Worm (Caenorhabditis elegans): ENCODE data around the gene mdt-10.

mdt-10 gene

ce11 chrII:7879266-7879718 lies 24.4 kb upstream of the mdt-10 start, which contains the start of the genes vha-4 and T01H3.5:
TSS of gene vha-4 (minus strand) at chrII:7879316.
TSS of gene T01H3.5 (plus strand) at chrII:7879616.
- TF ChIP-seq ets-7 (tag; optimal IDR thresholded peaks at IDR 0.05) (no peak), hmbx-1 (tag; optimal IDR thresholded peaks at IDR 0.05) (no peak)

ce11 chrII:7877744-7878468 lies 23.1 kb upstream of the mdt-10 start, which contains the start of gene T01H3.2:
TSS of gene T01H3.2 (minus strand) at chrII:7877994.
- no peak for TF ChIP-seq ets-7 (tag; optimal IDR thresholded peaks at IDR 0.05)

DNA sequence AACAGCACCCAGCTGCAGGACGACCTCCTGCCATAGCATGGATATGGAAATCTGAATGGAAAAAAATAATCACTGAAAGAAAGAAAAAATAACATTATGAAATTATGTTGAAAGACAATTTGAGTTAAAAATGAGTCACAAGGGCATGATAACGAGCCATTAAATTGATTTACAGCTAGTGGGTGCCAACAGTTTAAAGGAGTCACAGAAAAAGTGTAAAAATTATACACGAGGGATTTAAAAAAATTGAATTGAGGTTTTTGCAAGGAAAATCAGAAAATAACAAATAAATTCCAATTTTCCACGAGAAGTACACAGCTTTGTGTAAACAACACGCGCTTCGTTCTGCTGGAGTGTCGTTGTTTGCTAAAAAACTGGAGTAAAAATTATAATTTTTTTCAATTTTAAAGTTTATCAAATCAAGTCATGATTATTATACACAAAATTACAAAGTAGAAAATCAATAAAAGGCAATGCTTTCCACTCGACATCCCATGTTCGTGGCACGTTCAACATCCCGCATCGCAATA lies 19.1 kb upstream of the mdt-10 start, which contains the start of gene T01H3.3:
T01H3.3 (minus strand) TSS at position 51 of the 530 bp plus-strand sequence.
- TF ChIP-seq ceh-13 (GFP tag; optimal IDR thresholded peaks at IDR 0.05) (no peak), tbx-11 (GFP tag; IDR thresholded peaks at IDR 0.05) (no peak), sea-1 (GFP tag; conservative IDR thresholded peaks at IDR 0.05) (no peak), scrt-1 (GFP tag; IDR thresholded peaks at IDR 0.05) (no peak), pes-1 (GFP tag; IDR thresholded peaks at IDR 0.05) (no peak), flt-1 (GFP tag; IDR thresholded peaks at IDR 0.05) (no peak), aly-1 (tag; optimal IDR thresholded peaks at IDR 0.05) (no peak), ets-7 (tag; optimal IDR thresholded peaks at IDR 0.05) (no peak), tbx-37 (GFP tag; conservative IDR thresholded peaks at IDR 0.05) (no peak), B0310.2 (tag; optimal IDR thresholded peaks at IDR 0.05) (no peak), tra-4 (tag; optimal IDR thresholded peaks at IDR 0.05) (no peak), hnd-1 (tag; optimal IDR thresholded peaks at IDR 0.05) (no peak), F13C5.2 (tag; optimal IDR thresholded peaks at IDR 0.05) (no peak), hmg-4 (GFP tag; optimal IDR thresholded peaks at IDR 0.05) (no peak)

DNA sequence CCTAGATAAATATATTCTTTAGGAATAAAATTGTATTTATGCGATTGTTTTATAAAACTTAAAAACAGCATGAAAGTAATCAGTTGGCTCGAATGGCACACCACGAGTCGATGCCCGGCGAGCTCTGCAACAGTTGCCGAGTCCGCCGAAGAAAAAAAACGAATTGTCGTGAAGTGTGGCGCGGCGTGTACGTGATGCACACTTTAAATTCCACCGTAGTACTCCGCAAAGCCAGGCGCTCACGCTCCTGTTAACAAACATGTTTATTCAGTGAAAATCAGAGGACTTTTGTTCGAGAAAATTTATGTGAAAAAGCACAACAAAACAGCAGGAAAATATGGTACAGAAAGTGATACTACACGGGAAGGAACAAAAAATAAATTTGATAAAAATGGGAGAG lies 15.8 kb upstream of the mdt-10 start:
- TF ChIP-seq ama-1 (optimal IDR thresholded peaks at IDR 0.05) (no peak), ceh-13 (GFP tag; optimal IDR thresholded peaks at IDR 0.05) (no peak), F13C5.2 (tag; optimal IDR thresholded peaks at IDR 0.05) (no peak), tbx-11 (GFP tag; IDR thresholded peaks at IDR 0.05) (no peak), ets-7 (tag; optimal IDR thresholded peaks at IDR 0.05) (no peak), ceh-36 (tag; optimal IDR thresholded peaks at IDR 0.05) (no peak)

DNA sequence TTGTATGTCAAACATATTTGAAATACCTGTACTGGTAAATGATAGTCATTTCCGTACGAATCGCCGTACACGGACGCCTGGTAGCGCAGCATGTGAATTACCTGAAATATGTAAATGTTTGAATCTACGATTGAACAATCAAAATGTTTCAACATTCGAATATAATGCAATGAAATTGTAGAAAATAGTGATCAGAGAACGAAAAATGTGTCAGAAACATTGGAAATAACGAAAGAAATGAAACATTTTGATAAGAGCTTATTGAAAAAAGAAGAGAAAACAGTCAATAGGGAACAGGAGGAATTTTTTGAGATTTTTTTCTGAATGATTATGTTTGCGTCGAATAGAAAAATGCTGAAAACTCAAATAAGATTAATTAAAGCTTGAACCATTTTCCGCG lies 15.2 kb upstream of the mdt-10 start, which contains the start of gene ztf-17:
ztf-17 (minus strand) TSS at position 101 of the 400 bp plus-strand sequence.
- TF ChIP-seq ets-7 (tag; optimal IDR thresholded peaks at IDR 0.05) (no peak), sea-1 (GFP tag; conservative IDR thresholded peaks at IDR 0.05) (no peak), tbx-37 (GFP tag; conservative IDR thresholded peaks at IDR 0.05) (no peak), ama-1 (optimal IDR thresholded peaks at IDR 0.05) (no peak), pes-1 (GFP tag; IDR thresholded peaks at IDR 0.05) (no peak), F13C5.2 (tag; optimal IDR thresholded peaks at IDR 0.05) (no peak), hmg-4 (GFP tag; optimal IDR thresholded peaks at IDR 0.05) (no peak), tra-4 (tag; optimal IDR thresholded peaks at IDR 0.05) (no peak), flt-1 (GFP tag; IDR thresholded peaks at IDR 0.05) (no peak), tbx-11 (GFP tag; IDR thresholded peaks at IDR 0.05) (no peak), hnd-1 (tag; optimal IDR thresholded peaks at IDR 0.05) (no peak)

- TF ChIP-seq tbx-11 (GFP tag; IDR thresholded peaks at IDR 0.05) (no peak), flt-1 (GFP tag; IDR thresholded peaks at IDR 0.05) (no peak), hnd-1 (tag; optimal IDR thresholded peaks at IDR 0.05) (no peak), hmg-4 (GFP tag; optimal IDR thresholded peaks at IDR 0.05) (no peak), tbx-37 (GFP tag; conservative IDR thresholded peaks at IDR 0.05) (no peak), ets-7 (tag; optimal IDR thresholded peaks at IDR 0.05) (no peak), pes-1 (GFP tag; IDR thresholded peaks at IDR 0.05) (no peak), scrt-1 (GFP tag; IDR thresholded peaks at IDR 0.05) (no peak), sea-1 (GFP tag; conservative IDR thresholded peaks at IDR 0.05) (no peak), F13C5.2 (tag; optimal IDR thresholded peaks at IDR 0.05) (no peak), ceh-13 (GFP tag; optimal IDR thresholded peaks at IDR 0.05) (no peak), hmbx-1 (tag; optimal IDR thresholded peaks at IDR 0.05) (no peak), ama-1 (optimal IDR thresholded peaks at IDR 0.05) (no peak), ceh-36 (tag; optimal IDR thresholded peaks at IDR 0.05) (no peak), aly-1 (tag; optimal IDR thresholded peaks at IDR 0.05) (no peak), tra-4 (tag; optimal IDR thresholded peaks at IDR 0.05) (no peak), B0310.2 (tag; optimal IDR thresholded peaks at IDR 0.05) (no peak)
Observed at ce11 chrII:7866081-7866480, 11.2 kb upstream of the mdt-10 start.

- TF ChIP-seq tbx-11 (GFP tag; IDR thresholded peaks at IDR 0.05) = no peak
- TF ChIP-seq ceh-36 (tag; optimal IDR thresholded peaks at IDR 0.05) = no peak
- TF ChIP-seq sea-1 (GFP tag; conservative IDR thresholded peaks at IDR 0.05) = no peak
- no peak for TF ChIP-seq ama-1 (optimal IDR thresholded peaks at IDR 0.05)
- no peak for TF ChIP-seq hmbx-1 (tag; optimal IDR thresholded peaks at IDR 0.05)
Observed at ce11 chrII:7864892-7865291, 10.1 kb upstream of the mdt-10 start.

DNA sequence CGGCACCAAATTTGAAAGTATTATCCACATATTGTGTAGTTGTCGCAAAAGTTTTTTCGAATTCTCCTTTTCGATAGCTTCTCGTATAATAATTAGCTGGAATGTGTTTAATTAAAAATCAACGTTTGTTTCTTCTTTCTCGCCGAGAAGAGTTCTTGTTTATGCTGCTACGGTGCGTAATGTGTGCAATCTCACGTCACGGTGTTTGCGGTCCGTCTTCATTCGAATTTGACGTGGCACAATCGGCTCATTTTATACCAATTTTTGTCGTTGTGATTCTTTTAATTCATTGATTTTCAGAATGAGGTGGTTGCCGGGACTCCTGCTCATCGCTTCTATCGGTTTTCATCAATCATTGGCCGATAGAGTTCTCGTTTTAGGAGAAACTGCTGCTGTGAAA lies 9.4 kb upstream of the mdt-10 start, which contains the start of gene ostb-1:
ostb-1 (plus strand) TSS at position 301 of the 400 bp plus-strand sequence.
- TF ChIP-seq ceh-13 (GFP tag; optimal IDR thresholded peaks at IDR 0.05) = no peak
- no peak for TF ChIP-seq B0310.2 (tag; optimal IDR thresholded peaks at IDR 0.05)
- no peak for TF ChIP-seq ama-1 (optimal IDR thresholded peaks at IDR 0.05)
- no peak for TF ChIP-seq ceh-36 (tag; optimal IDR thresholded peaks at IDR 0.05)
- no peak for TF ChIP-seq sea-1 (GFP tag; conservative IDR thresholded peaks at IDR 0.05)
- TF ChIP-seq hnd-1 (tag; optimal IDR thresholded peaks at IDR 0.05) = no peak
- TF ChIP-seq tbx-37 (GFP tag; conservative IDR thresholded peaks at IDR 0.05) = no peak
- no peak for TF ChIP-seq tbx-11 (GFP tag; IDR thresholded peaks at IDR 0.05)
- no peak for TF ChIP-seq hmg-4 (GFP tag; optimal IDR thresholded peaks at IDR 0.05)
- TF ChIP-seq tra-4 (tag; optimal IDR thresholded peaks at IDR 0.05) = no peak
- no peak for TF ChIP-seq aly-1 (tag; optimal IDR thresholded peaks at IDR 0.05)
- no peak for TF ChIP-seq ets-7 (tag; optimal IDR thresholded peaks at IDR 0.05)
- TF ChIP-seq flt-1 (GFP tag; IDR thresholded peaks at IDR 0.05) = no peak
- TF ChIP-seq hmbx-1 (tag; optimal IDR thresholded peaks at IDR 0.05) = no peak
- TF ChIP-seq pes-1 (GFP tag; IDR thresholded peaks at IDR 0.05) = no peak
